Fruit fly (Drosophila melanogaster) whole organism, pupa: Measurements from ENCODE around the gene sloth2.

Experiments
- CG10348 ChIP-seq: fragments of 200-800 bp; sonication (Bioruptor generic); IDR thresholded peaks from 2 replicates; pipeline ENCODE4 v1.3.6; 2022; ENCODE audit warnings: missing biosample characterization, missing genetic modification characterization
- CG12605 ChIP-seq: fragments of 200-800 bp; sonication (Bioruptor generic); IDR thresholded peaks from 2 replicates; pipeline ENCODE4 v1.3.6; 2022; ENCODE audit warnings: missing biosample characterization, missing genetic modification characterization
- CG13204 ChIP-seq: fragments of 200-800 bp; sonication (Bioruptor generic); optimal IDR thresholded peaks from 2 replicates; lab custom pipeline; 2018; ENCODE audit warnings: missing biosample characterization, mild to moderate bottlenecking, missing genetic modification characterization, moderate library complexity
- CG32121 ChIP-seq: fragments of 200-800 bp; sonication (Bioruptor generic); IDR thresholded peaks from 2 replicates; pipeline ENCODE4 v1.3.6; 2022; ENCODE audit warnings: missing biosample characterization, missing genetic modification characterization
- CG34367 ChIP-seq: fragments of 200-800 bp; sonication (Bioruptor generic); optimal IDR thresholded peaks from 2 replicates; lab custom pipeline; 2018; ENCODE audit warnings: missing biosample characterization, mild to moderate bottlenecking, missing genetic modification characterization
- CG8159 ChIP-seq: fragments of 200-800 bp; sonication (Bioruptor generic); optimal IDR thresholded peaks from 3 replicates; lab custom pipeline; 2018; ENCODE audit warnings: missing biosample characterization, mild to moderate bottlenecking, missing genetic modification characterization, moderate library complexity
- CG9948 ChIP-seq: fragments of 200-800 bp; sonication (Bioruptor generic); optimal IDR thresholded peaks from 2 replicates; lab custom pipeline; 2018; ENCODE audit warnings: missing biosample characterization, mild to moderate bottlenecking, missing genetic modification characterization, moderate library complexity
- D1 ChIP-seq: fragments of 200-800 bp; sonication (Bioruptor generic); optimal IDR thresholded peaks from 2 replicates; lab custom pipeline; 2018; ENCODE audit warnings: missing biosample characterization, mild to moderate bottlenecking, missing genetic modification characterization, moderate library complexity
- EcR ChIP-seq: fragments of 200-800 bp; sonication (Bioruptor generic); optimal IDR thresholded peaks from 3 replicates; lab custom pipeline; 2019; ENCODE audit warnings: missing biosample characterization, missing genetic modification characterization, mild to moderate bottlenecking, moderate library complexity, missing genetic modification reagents
- Ets98B ChIP-seq: fragments of 200-800 bp; sonication (Bioruptor generic); IDR thresholded peaks from 2 replicates; pipeline ENCODE4 v1.3.6; 2022; ENCODE audit warnings: missing biosample characterization, missing genetic modification characterization
- Pif1A ChIP-seq: fragments of 200-800 bp; sonication (Bioruptor generic); optimal IDR thresholded peaks from 3 replicates; lab custom pipeline; 2016; ENCODE audit warnings: missing biosample characterization, missing genetic modification characterization
- Pif1B ChIP-seq: fragments of 200-800 bp; sonication (Bioruptor generic); optimal IDR thresholded peaks from 3 replicates; lab custom pipeline; 2016; ENCODE audit warnings: missing biosample characterization, missing genetic modification characterization
- rn ChIP-seq: fragments of 200-800 bp; sonication (Bioruptor generic); IDR thresholded peaks from 2 replicates; pipeline ENCODE4 v1.3.6; 2022; ENCODE audit warnings: missing biosample characterization, missing genetic modification characterization

DNA sequence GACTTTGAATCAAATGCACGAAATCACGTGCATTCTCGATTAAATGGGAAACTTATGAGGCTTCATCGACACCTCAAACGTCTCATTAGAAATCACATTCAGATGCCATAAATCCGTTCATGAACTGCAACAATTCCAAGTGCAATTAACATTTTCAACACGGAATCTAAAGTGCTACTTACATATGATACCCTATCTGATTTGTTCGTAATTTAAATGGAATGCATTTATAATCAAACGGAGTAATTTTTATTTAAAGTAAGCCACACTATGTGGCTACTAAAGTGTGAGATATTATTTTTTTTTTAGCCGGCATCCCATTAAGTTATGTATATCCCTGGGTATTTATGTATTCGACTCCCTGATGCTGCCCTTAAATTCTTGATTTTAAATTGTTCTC, 3.5 kb upstream of the sloth2 start:
- no peak for TF ChIP-seq Pif1B (GFP tag; lab: Kevin White, UChicago)
- peak; percentile 27 for TF ChIP-seq CG8159 (tag; lab: Kevin White, UChicago)
- TF ChIP-seq rn (GFP tag; lab: Robert Waterston, UW), result no peak
- no peak for TF ChIP-seq CG34367 (tag; lab: Kevin White, UChicago)
- peak; percentile 7 for TF ChIP-seq CG9948 (tag; lab: Kevin White, UChicago)
- no peak for TF ChIP-seq CG10348 (GFP tag; lab: Robert Waterston, UW)
- no peak for TF ChIP-seq CG32121 (GFP tag; lab: Robert Waterston, UW)
- TF ChIP-seq D1 (tag; lab: Kevin White, UChicago), result no peak
- peak; percentile 16 for TF ChIP-seq Pif1A (GFP tag; lab: Kevin White, UChicago)
- TF ChIP-seq Ets98B (GFP tag; lab: Robert Waterston, UW), result no peak
- no peak for TF ChIP-seq CG12605 (GFP tag; lab: Robert Waterston, UW)
- no peak for TF ChIP-seq EcR (GFP tag; lab: Kevin White, UChicago)
- no peak for TF ChIP-seq CG13204 (GFP tag; lab: Kevin White, UChicago)
